Worm (Caenorhabditis elegans) whole organism, L1 larva: ENCODE results near the gene citk-1.

Experiments
- ama-1 ChIP-seq: fragments of 150-350 bp; optimal IDR thresholded peaks from 2 replicates; lab custom pipeline; 2014
- dpl-1 ChIP-seq, 3 experiments: fragments of 150-350 bp in 2 of 3; sonication (generic microtip) in 1 of 3; optimal IDR thresholded peaks; 2 replicates each; lab custom pipeline; 2014 to 2017; ENCODE audit warnings: missing biosample characterization in 3 of 3, missing genetic modification characterization in 3 of 3, missing genetic modification reagents in 3 of 3
- elt-3 ChIP-seq, 6 experiments: fragments of 150-350 bp in 1 of 6; sonication (generic microtip); optimal IDR thresholded peaks; 2 replicates each; lab custom pipeline; 2017 to 2018; ENCODE audit warnings: missing biosample characterization in 6 of 6, missing genetic modification characterization in 6 of 6, inconsistent platforms in 1 of 6
- nhr-77 ChIP-seq: fragments of 150-350 bp; optimal IDR thresholded peaks from 2 replicates; lab custom pipeline; 2014; ENCODE audit warnings: missing biosample characterization, missing genetic modification characterization
- snpc-4 ChIP-seq: fragments of 150-350 bp; optimal IDR thresholded peaks from 2 replicates; lab custom pipeline; 2014; ENCODE audit warnings: missing biosample characterization, missing genetic modification characterization

DNA sequence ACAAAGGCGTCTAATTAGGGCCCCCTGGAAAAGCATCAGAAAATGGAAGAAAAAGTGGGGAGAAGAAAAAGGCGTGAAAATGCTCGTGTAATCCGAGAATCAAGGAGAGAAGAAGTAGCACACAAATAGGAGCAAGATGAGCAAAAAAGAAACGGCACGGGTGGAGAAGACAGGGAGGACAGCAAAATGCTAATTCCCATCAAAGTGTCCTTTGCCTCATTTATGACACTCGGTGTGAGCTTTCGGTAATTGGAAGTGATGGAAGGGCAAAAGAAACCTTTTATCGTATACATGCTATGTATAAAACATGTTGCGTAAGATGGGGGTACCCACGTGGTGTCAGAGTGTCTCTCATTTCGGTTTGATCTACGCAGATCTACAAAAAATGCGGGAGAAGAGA lies 24.8 kb downstream of the citk-1 start:
- TF ChIP-seq nhr-77 (tag; lab: Kevin White, UChicago) (no peak), elt-3 (tag; optimal IDR thresholded peaks at IDR 0.05; lab: Kevin White, UChicago) (no peak), dpl-1 (GFP tag; optimal IDR thresholded peaks at IDR 0.05; lab: Kevin White, UChicago) (no peak), ama-1 (lab: Kevin White, UChicago) (no peak), snpc-4 (tag; lab: Kevin White, UChicago) (no peak)
